Fruit fly (Drosophila melanogaster): ENCODE measurements around the gene MRG15.

DNA sequence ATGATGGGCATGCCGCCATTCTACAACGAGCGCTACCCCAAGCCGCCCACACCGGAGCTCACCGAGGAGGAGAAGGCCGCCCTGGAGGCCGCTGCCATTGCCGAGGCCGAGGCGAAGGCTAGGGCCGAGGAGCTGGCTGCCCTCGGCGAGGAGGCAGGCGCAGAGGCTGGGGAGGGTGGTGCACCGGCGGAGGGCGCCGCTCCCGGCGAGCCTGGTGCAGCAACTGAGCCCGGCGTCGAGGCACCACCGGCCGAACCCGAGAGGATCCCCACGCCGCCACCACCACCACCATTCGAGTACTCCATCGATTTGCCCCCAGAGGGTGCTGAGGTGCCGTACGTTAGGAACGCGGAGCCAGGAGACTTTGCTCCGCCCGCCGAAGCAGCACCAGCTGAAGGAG, 27.3 kb upstream of the MRG15 start:
- TF ChIP-seq usp (GFP tag; optimal IDR thresholded peaks at IDR 0.05) (no peak), psq (optimal IDR thresholded peaks at IDR 0.05) (no peak), pan (optimal IDR thresholded peaks at IDR 0.05) (no peak)
